Fruit fly (Drosophila melanogaster): ENCODE data around the gene Akr1B.

Akr1B gene

dm6 chr3L:11586794-11587462 is 37.3 kb downstream of the Akr1B start (continued):
- TF ChIP-seq stwl (tag; optimal IDR thresholded peaks at IDR 0.05) (peak; percentile 25), sens (GFP tag) (no peak), sna (GFP tag; IDR thresholded peaks at IDR 0.05; ENCODE audit: partially characterized antibody) (0 out of 2 replicates have a peak, but pooled peaks have one; percentile 39), CG3847 (GFP tag; IDR thresholded peaks at IDR 0.05) (0 out of 2 replicates have a peak, but pooled peaks have one; percentile 9), HLH4C (GFP tag; IDR thresholded peaks at IDR 0.05; ENCODE audit: partially characterized antibody) (peak; percentile 55; the same call in 2 of the 3 replicates), sd (tag; optimal IDR thresholded peaks at IDR 0.05) (peak; percentile 5), al (GFP tag; IDR thresholded peaks at IDR 0.05) (no peak), bbx (GFP tag; IDR thresholded peaks at IDR 0.05; ENCODE audit: partially characterized antibody) (peak; percentile 30; the same call in 1 of the 2 replicates), Sin3A (optimal IDR thresholded peaks at IDR 0.05) (no peak), cg (GFP tag; optimal IDR thresholded peaks at IDR 0.05) (peak; percentile 18), odd (GFP tag; optimal IDR thresholded peaks at IDR 0.05) (peak; percentile 15), Eip74EF (GFP tag; optimal IDR thresholded peaks at IDR 0.05) (peak in 1 of 2 experiments; percentile 45), Deaf1 (tag; optimal IDR thresholded peaks at IDR 0.05) (peak; percentile 44), hkb (optimal IDR thresholded peaks at IDR 0.05) (no peak), hkb (GFP tag; IDR thresholded peaks at IDR 0.05) (peak; percentile 16; the same call in 1 of the 2 replicates), CG6765 (GFP tag; optimal IDR thresholded peaks at IDR 0.05) (no peak), rib (GFP tag; IDR thresholded peaks at IDR 0.05) (peak; percentile 69; the same call in 1 of the 2 replicates), CG8388 (GFP tag; optimal IDR thresholded peaks at IDR 0.05) (no peak), ftz-f1 (GFP tag; optimal IDR thresholded peaks at IDR 0.05) (peak; percentile 84), CG7556 (GFP tag; optimal IDR thresholded peaks at IDR 0.05) (no peak), hb (GFP tag; IDR thresholded peaks at IDR 0.05; ENCODE audit: partially characterized antibody) (no peak), CG34422 (GFP tag; IDR thresholded peaks at IDR 0.05) (peak; percentile 76; the same call in 1 of the 3 replicates), CG6813 (GFP tag; optimal IDR thresholded peaks at IDR 0.05) (peak; percentile 20), so (GFP tag; IDR thresholded peaks at IDR 0.05) (0 out of 3 replicates have a peak, but pooled peaks have one; percentile 7), tx (GFP tag; optimal IDR thresholded peaks at IDR 0.05) (no peak), Doc3 (GFP tag; IDR thresholded peaks at IDR 0.05; ENCODE audit: partially characterized antibody) (0 out of 3 replicates have a peak, but pooled peaks have one; percentile 45), CG1832 (GFP tag; optimal IDR thresholded peaks at IDR 0.05) (peak; percentile 90), Blimp-1 (GFP tag; optimal IDR thresholded peaks at IDR 0.05) (peak; percentile 83), CG6175 (GFP tag; IDR thresholded peaks at IDR 0.05) (0 out of 3 replicates have a peak, but pooled peaks have one; percentile 34), gce (GFP tag; IDR thresholded peaks at IDR 0.05) (peak; percentile 36; the same call in 1 of the 3 replicates)

- no peak for TF ChIP-seq bbx (GFP tag; IDR thresholded peaks at IDR 0.05; ENCODE audit: partially characterized antibody)
- TF ChIP-seq CG12942 (GFP tag; optimal IDR thresholded peaks at IDR 0.05), result no peak
- no peak for TF ChIP-seq CG12155 (GFP tag; optimal IDR thresholded peaks at IDR 0.05)
- TF ChIP-seq ci (GFP tag; IDR thresholded peaks at IDR 0.05), result no peak
- no peak for TF ChIP-seq sisA (GFP tag; IDR thresholded peaks at IDR 0.05)
- no peak for TF ChIP-seq Bgb (GFP tag; IDR thresholded peaks at IDR 0.05; ENCODE audit: partially characterized antibody)
- no peak for TF ChIP-seq gcm (GFP tag; optimal IDR thresholded peaks at IDR 0.05)
- TF ChIP-seq jumu (GFP tag; optimal IDR thresholded peaks at IDR 0.05), result no peak
- TF ChIP-seq Bdp1 (GFP tag; optimal IDR thresholded peaks at IDR 0.05), result no peak
- TF ChIP-seq CG12659 (GFP tag; optimal IDR thresholded peaks at IDR 0.05), result no peak
These were observed 40.2 kb downstream of the Akr1B start, which contains the start of gene CG32086 for dm6 chr3L:11583964-11584363. TSS of gene CG32086 (minus strand) at chr3L:11584064.

Data from whole organism, embryonic.